Worm (Caenorhabditis elegans): ENCODE data around the gene phlp-2.

DNA sequence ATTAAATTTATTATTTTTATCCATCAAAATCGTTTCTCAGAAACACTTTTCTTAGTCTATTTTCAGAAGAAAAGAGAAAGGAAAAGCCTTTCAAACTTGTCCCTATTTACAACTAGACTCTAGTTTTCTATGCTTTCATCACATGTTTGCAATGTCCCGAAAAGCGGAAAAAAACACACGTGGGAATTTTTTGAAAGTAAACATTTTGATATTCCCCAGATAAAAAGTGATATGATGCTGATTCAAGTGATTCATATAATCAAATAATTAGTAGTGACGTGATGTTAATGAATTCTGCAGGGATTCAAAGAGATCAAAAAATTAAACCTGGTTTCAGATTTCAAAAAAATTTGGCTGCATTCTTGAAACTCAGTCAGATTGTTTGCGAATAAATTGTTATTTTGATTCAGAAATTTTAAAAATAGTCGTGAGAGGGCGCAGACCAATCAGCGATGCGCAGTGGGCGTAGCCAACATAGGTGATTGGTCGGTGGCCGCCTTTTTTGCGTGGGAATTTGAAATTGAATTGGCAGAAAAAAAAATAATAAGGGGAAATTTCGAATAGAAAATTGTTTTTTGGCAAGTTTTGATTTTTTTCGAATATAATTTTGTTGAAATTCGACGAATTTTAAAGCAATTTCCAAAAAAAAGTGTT is 25.5 kb downstream of the phlp-2 start:
- TF ChIP-seq elt-3 (tag; optimal IDR thresholded peaks at IDR 0.05) (no peak), fkh-10 (GFP tag; optimal IDR thresholded peaks at IDR 0.05) (no peak), nhr-11 (tag; optimal IDR thresholded peaks at IDR 0.05) (no peak), nhr-237 (tag; optimal IDR thresholded peaks at IDR 0.05) (no peak), ama-1 (optimal IDR thresholded peaks at IDR 0.05) (no peak), nhr-19 (GFP tag; conservative IDR thresholded peaks at IDR 0.05) (no peak), dpl-1 (GFP tag; optimal IDR thresholded peaks at IDR 0.05) (no peak), lin-15B (tag; optimal IDR thresholded peaks at IDR 0.05) (no peak), jun-1 (tag; optimal IDR thresholded peaks at IDR 0.05) (no peak), pqm-1 (tag; optimal IDR thresholded peaks at IDR 0.05) (no peak), snpc-4 (tag; optimal IDR thresholded peaks at IDR 0.05) (no peak), ztf-11 (tag; optimal IDR thresholded peaks at IDR 0.05) (no peak), blmp-1 (tag; optimal IDR thresholded peaks at IDR 0.05) (no peak)
